Fruit fly (Drosophila melanogaster) Kc167 (cell line): ENCODE results near the gene Gad1.

Experiments
- Myc ChIP-seq: fragments of >200 bp; optimal IDR thresholded peaks from 2 replicates; lab custom pipeline; 2017; ENCODE audit warnings: missing external identifiers
- Sin3A ChIP-seq: fragments of >200 bp; optimal IDR thresholded peaks from 2 replicates; lab custom pipeline; 2018; ENCODE audit warnings: missing external identifiers
- h ChIP-seq: fragments of >200 bp; optimal IDR thresholded peaks from 3 replicates; lab custom pipeline; 2018; ENCODE audit warnings: missing external identifiers
- insv ChIP-seq: fragments of >200 bp; optimal IDR thresholded peaks from 3 replicates; lab custom pipeline; 2018; ENCODE audit warnings: missing external identifiers
- psq ChIP-seq: fragments of >200 bp; optimal IDR thresholded peaks from 2 replicates; lab custom pipeline; 2017; ENCODE audit warnings: missing external identifiers
- ttk ChIP-seq: sonication (Bioruptor generic); optimal IDR thresholded peaks from 2 replicates; lab custom pipeline; 2017; ENCODE audit warnings: missing external identifiers

- no peak for TF ChIP-seq h (lab: Kevin White, UChicago)
- TF ChIP-seq Myc (lab: Kevin White, UChicago) = no peak
- TF ChIP-seq psq (lab: Kevin White, UChicago) = no peak
- TF ChIP-seq ttk (lab: Kevin White, UChicago) = no peak
- no peak for TF ChIP-seq insv
- no peak for TF ChIP-seq Sin3A (lab: Kevin White, UChicago)
Observed at dm6 chr3L:4076907-4077306, 11.6 kb downstream of the Gad1 start.
